Worm (Caenorhabditis elegans): Measurements from ENCODE around the gene sma-4.

sma-4 gene

ce11 chrIII:5794982-5795381, 21.1 kb upstream of the sma-4 start:
- TF ChIP-seq nhr-2 (tag; optimal IDR thresholded peaks at IDR 0.05) (peak; percentile 97), zip-8 (tag; optimal IDR thresholded peaks at IDR 0.05) (peak; percentile 52), mab-5 (tag; optimal IDR thresholded peaks at IDR 0.05) (no peak)

ce11 chrIII:5798747-5799146, 17.3 kb upstream of the sma-4 start, which contains the start of gene ceh-10:
Gene ceh-10 (plus strand): TSS chrIII:5799047.
- no peak for TF ChIP-seq elt-3 (tag; optimal IDR thresholded peaks at IDR 0.05)
- TF ChIP-seq nhr-2 (tag; optimal IDR thresholded peaks at IDR 0.05), result no peak
- no peak for TF ChIP-seq snpc-4 (tag; optimal IDR thresholded peaks at IDR 0.05)
- no peak for TF ChIP-seq unc-120 (tag; optimal IDR thresholded peaks at IDR 0.05; ENCODE audit: poor library complexity, severe bottlenecking)
- no peak for TF ChIP-seq elt-1 (tag; optimal IDR thresholded peaks at IDR 0.05; ENCODE audit: borderline replicate concordance, insufficient read depth)
- TF ChIP-seq unc-62 (GFP tag; optimal IDR thresholded peaks at IDR 0.05), result no peak
- no peak for TF ChIP-seq mep-1 (tag; optimal IDR thresholded peaks at IDR 0.05)
- TF ChIP-seq lin-13 (tag; optimal IDR thresholded peaks at IDR 0.05), result no peak
- TF ChIP-seq lin-32 (GFP tag; optimal IDR thresholded peaks at IDR 0.05), result no peak
- TF ChIP-seq tbx-8 (GFP tag; optimal IDR thresholded peaks at IDR 0.05), result no peak
- no peak for TF ChIP-seq sem-2 (GFP tag; optimal IDR thresholded peaks at IDR 0.05)
- TF ChIP-seq unc-39 (tag; optimal IDR thresholded peaks at IDR 0.05), result no peak
- no peak for TF ChIP-seq cnd-1 (tag; optimal IDR thresholded peaks at IDR 0.05)
- no peak for TF ChIP-seq ces-1 (GFP tag; optimal IDR thresholded peaks at IDR 0.05)
- TF ChIP-seq nhr-76 (tag; optimal IDR thresholded peaks at IDR 0.05), result no peak
- no peak for TF ChIP-seq ztf-11 (tag; optimal IDR thresholded peaks at IDR 0.05)
- TF ChIP-seq ceh-39 (tag; optimal IDR thresholded peaks at IDR 0.05), result no peak

ce11 chrIII:5802971-5803370, 13.1 kb upstream of the sma-4 start, which contains the start of the genes polq-1 and him-10:
Gene polq-1 (minus strand): TSS chrIII:5803160.
Gene him-10 (plus strand): TSS chrIII:5803260.
- TF ChIP-seq blmp-1 (tag; optimal IDR thresholded peaks at IDR 0.05), result no peak
- TF ChIP-seq mab-5 (tag; optimal IDR thresholded peaks at IDR 0.05), result no peak
- no peak for TF ChIP-seq elt-3 (tag; optimal IDR thresholded peaks at IDR 0.05)
- no peak for TF ChIP-seq lsy-2 (tag; optimal IDR thresholded peaks at IDR 0.05)
- no peak for TF ChIP-seq M03D4.4 (tag; optimal IDR thresholded peaks at IDR 0.05)
- TF ChIP-seq sptf-1 (tag; optimal IDR thresholded peaks at IDR 0.05), result no peak
- TF ChIP-seq snpc-4 (tag; optimal IDR thresholded peaks at IDR 0.05), result no peak
- TF ChIP-seq ceh-83 (GFP tag; optimal IDR thresholded peaks at IDR 0.05), result no peak
- no peak for TF ChIP-seq bed-3 (GFP tag; optimal IDR thresholded peaks at IDR 0.05)

DNA sequence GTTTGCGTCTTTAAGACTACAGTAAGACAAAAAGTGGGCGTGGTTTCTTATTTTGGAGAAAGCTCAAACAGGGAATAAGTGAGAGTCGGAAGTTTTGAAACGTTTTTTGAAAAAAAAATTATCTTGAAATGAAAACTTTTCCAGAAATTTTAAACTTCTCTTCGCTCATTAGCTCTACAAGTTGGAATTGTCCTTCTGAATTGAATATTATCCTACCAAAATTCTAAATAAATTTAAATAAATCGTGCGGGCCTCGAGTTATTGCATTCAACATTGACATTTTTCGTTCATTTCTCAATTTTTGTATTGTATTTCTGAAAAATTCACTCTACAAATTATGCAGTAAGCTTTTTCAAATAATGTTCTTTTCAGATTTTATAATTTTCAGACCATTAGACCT, 10.8 kb upstream of the sma-4 start, which contains the start of gene R12B2.3:
Gene R12B2.3, plus strand, starts transcription at position 301 of the 400 bp plus-strand sequence.
- TF ChIP-seq nhr-12 (tag; optimal IDR thresholded peaks at IDR 0.05), result no peak
- no peak for TF ChIP-seq unc-62 (GFP tag; optimal IDR thresholded peaks at IDR 0.05)
- no peak for TF ChIP-seq elt-1 (tag; optimal IDR thresholded peaks at IDR 0.05; ENCODE audit: borderline replicate concordance, insufficient read depth)
- TF ChIP-seq unc-120 (tag; optimal IDR thresholded peaks at IDR 0.05; ENCODE audit: poor library complexity, severe bottlenecking), result no peak
- no peak for TF ChIP-seq mab-5 (tag; optimal IDR thresholded peaks at IDR 0.05)
- no peak for TF ChIP-seq drap-1 (GFP tag; optimal IDR thresholded peaks at IDR 0.05)
- no peak for TF ChIP-seq ces-1 (GFP tag; optimal IDR thresholded peaks at IDR 0.05)
- TF ChIP-seq sem-2 (GFP tag; optimal IDR thresholded peaks at IDR 0.05), result no peak

DNA sequence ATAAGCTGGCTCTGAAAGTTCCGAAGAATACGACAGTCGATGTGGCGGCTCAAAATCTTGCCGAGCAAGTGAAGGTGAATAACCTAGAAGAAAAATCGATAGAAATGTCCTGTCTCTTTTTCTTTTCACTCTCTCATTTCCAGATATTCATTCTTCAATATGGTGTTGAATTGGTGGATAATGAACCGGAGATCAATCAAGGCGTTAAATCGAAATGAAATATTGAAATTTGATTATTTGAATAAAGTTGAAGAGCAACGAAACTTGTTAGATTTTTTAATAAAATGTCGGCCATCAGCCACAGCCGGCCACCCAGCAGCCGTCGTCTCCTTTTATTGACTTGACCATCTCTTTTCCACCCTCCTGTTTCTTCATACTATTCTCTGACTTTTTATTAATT, 9.3 kb upstream of the sma-4 start, which contains the start of gene R12B2.2:
Gene R12B2.2, plus strand, starts transcription at position 301 of the 400 bp plus-strand sequence.
- no peak for TF ChIP-seq unc-62 (GFP tag; optimal IDR thresholded peaks at IDR 0.05)
- TF ChIP-seq lin-13 (tag; optimal IDR thresholded peaks at IDR 0.05), result no peak
- no peak for TF ChIP-seq mls-2 (tag; optimal IDR thresholded peaks at IDR 0.05)
- TF ChIP-seq elt-1 (tag; optimal IDR thresholded peaks at IDR 0.05; ENCODE audit: borderline replicate concordance, insufficient read depth), result no peak
- TF ChIP-seq elt-3 (tag; optimal IDR thresholded peaks at IDR 0.05), result no peak
- no peak for TF ChIP-seq lsy-2 (tag; optimal IDR thresholded peaks at IDR 0.05)
- TF ChIP-seq bed-3 (GFP tag; optimal IDR thresholded peaks at IDR 0.05), result no peak
- no peak for TF ChIP-seq zip-8 (tag; optimal IDR thresholded peaks at IDR 0.05)
- TF ChIP-seq unc-39 (tag; optimal IDR thresholded peaks at IDR 0.05), result no peak
- TF ChIP-seq nhr-12 (tag; optimal IDR thresholded peaks at IDR 0.05), result no peak
- no peak for TF ChIP-seq blmp-1 (tag; optimal IDR thresholded peaks at IDR 0.05)

- TF ChIP-seq ceh-39 (tag; optimal IDR thresholded peaks at IDR 0.05) (no peak), nhr-12 (tag; optimal IDR thresholded peaks at IDR 0.05) (no peak), zip-8 (tag; optimal IDR thresholded peaks at IDR 0.05) (no peak), nhr-2 (tag; optimal IDR thresholded peaks at IDR 0.05) (no peak), nhr-76 (tag; optimal IDR thresholded peaks at IDR 0.05) (no peak), cnd-1 (tag; optimal IDR thresholded peaks at IDR 0.05) (no peak), ham-2 (GFP tag; optimal IDR thresholded peaks at IDR 0.05) (no peak), ces-1 (GFP tag; optimal IDR thresholded peaks at IDR 0.05) (no peak), ceh-83 (GFP tag; optimal IDR thresholded peaks at IDR 0.05) (no peak), unc-39 (tag; optimal IDR thresholded peaks at IDR 0.05) (no peak), pha-4 (tag; optimal IDR thresholded peaks at IDR 0.05) (no peak), ceh-43 (GFP tag; optimal IDR thresholded peaks at IDR 0.05) (no peak), nhr-237 (tag; optimal IDR thresholded peaks at IDR 0.05) (no peak)
Measured at ce11 chrIII:5810012-5810411, 6.0 kb upstream of the sma-4 start.
